Fruit fly (Drosophila melanogaster) whole organism, pupa: Measurements from ENCODE around the gene Ziz.

Experiments
- CG10348 ChIP-seq: fragments of 200-800 bp; sonication (Bioruptor generic); IDR thresholded peaks from 2 replicates; pipeline ENCODE4 v1.3.6; 2022; ENCODE audit warnings: missing biosample characterization, missing genetic modification characterization
- CG12605 ChIP-seq: fragments of 200-800 bp; sonication (Bioruptor generic); IDR thresholded peaks from 2 replicates; pipeline ENCODE4 v1.3.6; 2022; ENCODE audit warnings: missing biosample characterization, missing genetic modification characterization
- CG13204 ChIP-seq: fragments of 200-800 bp; sonication (Bioruptor generic); optimal IDR thresholded peaks from 2 replicates; lab custom pipeline; 2018; ENCODE audit warnings: missing biosample characterization, mild to moderate bottlenecking, missing genetic modification characterization, moderate library complexity
- CG8159 ChIP-seq: fragments of 200-800 bp; sonication (Bioruptor generic); optimal IDR thresholded peaks from 3 replicates; lab custom pipeline; 2018; ENCODE audit warnings: missing biosample characterization, mild to moderate bottlenecking, missing genetic modification characterization, moderate library complexity
- CG8301 ChIP-seq: fragments of 200-800 bp; sonication (Bioruptor generic); optimal IDR thresholded peaks from 2 replicates; lab custom pipeline; 2018; ENCODE audit warnings: missing biosample characterization, mild to moderate bottlenecking, missing genetic modification characterization
- EcR ChIP-seq: fragments of 200-800 bp; sonication (Bioruptor generic); optimal IDR thresholded peaks from 3 replicates; lab custom pipeline; 2019; ENCODE audit warnings: missing biosample characterization, missing genetic modification characterization, mild to moderate bottlenecking, moderate library complexity, missing genetic modification reagents
- gl ChIP-seq: fragments of 200-800 bp; sonication (Bioruptor generic); optimal IDR thresholded peaks from 2 replicates; lab custom pipeline; 2018; ENCODE audit warnings: missing biosample characterization, mild to moderate bottlenecking, missing genetic modification characterization
- rn ChIP-seq: fragments of 200-800 bp; sonication (Bioruptor generic); IDR thresholded peaks from 2 replicates; pipeline ENCODE4 v1.3.6; 2022; ENCODE audit warnings: missing biosample characterization, missing genetic modification characterization

DNA sequence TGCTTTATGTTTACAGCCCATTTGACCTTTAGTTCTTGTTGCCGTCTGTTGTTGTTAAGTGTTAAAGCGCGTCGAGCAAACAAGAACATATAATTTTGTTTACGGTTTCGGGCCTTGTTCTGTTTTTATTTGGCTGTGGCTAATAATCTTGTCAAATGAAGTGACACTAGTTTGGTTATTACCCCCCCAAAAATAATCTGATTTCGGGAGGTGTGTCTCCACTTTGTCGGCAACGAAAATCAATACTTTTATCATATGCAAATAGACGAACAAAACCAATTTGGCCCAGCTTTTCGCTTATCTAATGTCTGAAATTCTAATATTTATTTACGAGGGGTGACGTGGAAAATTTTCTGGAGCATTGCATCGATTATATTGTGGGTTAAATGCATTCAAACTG lies 22.8 kb upstream of the Ziz start:
- TF ChIP-seq CG8301 (tag; lab: Kevin White, UChicago) (no peak), EcR (GFP tag; lab: Kevin White, UChicago) (no peak), gl (tag; lab: Kevin White, UChicago) (no peak), CG12605 (no peak), rn (GFP tag; lab: Robert Waterston, UW) (no peak), CG13204 (no peak), CG10348 (GFP tag; lab: Robert Waterston, UW) (no peak), CG8159 (no peak)
